Worm (Caenorhabditis elegans): ENCODE results near the gene srv-6.

DNA sequence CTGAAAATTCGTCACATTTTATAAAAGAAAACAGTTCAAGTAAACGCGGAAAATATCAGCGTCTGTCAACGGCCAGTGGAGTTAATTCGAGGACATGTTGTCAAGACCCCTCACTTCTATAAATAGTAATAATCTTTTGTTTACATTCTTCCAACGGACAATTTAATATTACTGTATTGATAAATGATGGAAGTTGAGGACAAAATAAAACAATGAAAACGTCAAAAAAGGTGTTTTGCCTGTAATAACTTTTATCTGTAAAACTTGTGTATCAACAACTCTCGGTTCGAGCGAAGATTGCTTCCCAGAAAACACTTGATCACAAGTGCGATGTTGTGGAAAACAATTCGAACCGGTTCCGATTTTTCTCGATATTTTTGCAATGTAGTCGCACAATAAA, 8.4 kb upstream of the srv-6 start:
- TF ChIP-seq dao-5 (tag; optimal IDR thresholded peaks at IDR 0.05) = no peak
- no peak for TF ChIP-seq W03F9.2 (tag; optimal IDR thresholded peaks at IDR 0.05)

Data from whole organism, L4/young adult.